Worm (Caenorhabditis elegans) whole organism, L3 larva: ENCODE data around the gene mip-2.

ENCODE experiments used
- ceh-82 ChIP-seq: fragments of 150-350 bp; optimal IDR thresholded peaks from 2 replicates; lab custom pipeline; 2014; ENCODE audit warnings: missing biosample characterization, missing genetic modification characterization
- egl-27 ChIP-seq: sonication (generic microtip); optimal IDR thresholded peaks from 4 replicates; lab custom pipeline; 2017; ENCODE audit warnings: missing biosample characterization, missing genetic modification reagents, missing genetic modification characterization
- elt-1 ChIP-seq: fragments of 150-350 bp; optimal IDR thresholded peaks from 2 replicates; lab custom pipeline; 2014; ENCODE audit warnings: missing biosample characterization, missing genetic modification characterization
- elt-3 ChIP-seq, 3 experiments: fragments of 150-350 bp in 1 of 3; sonication (generic microtip) in 2 of 3; optimal IDR thresholded peaks; 2 replicates in 2 of 3; 4 replicates in 1 of 3; lab custom pipeline; 2014 to 2017; ENCODE audit warnings: missing biosample characterization in 3 of 3, missing genetic modification characterization in 3 of 3
- hmg-11 ChIP-seq: sonication (generic microtip); optimal IDR thresholded peaks from 2 replicates; lab custom pipeline; 2016; ENCODE audit warnings: missing genetic modification characterization, missing compliant biosample characterization
- jun-1 ChIP-seq: fragments of 150-350 bp; optimal IDR thresholded peaks from 2 replicates; lab custom pipeline; 2014; ENCODE audit warnings: missing biosample characterization, missing genetic modification reagents, missing genetic modification characterization
- pha-4 ChIP-seq: fragments of 150-350 bp; optimal IDR thresholded peaks from 2 replicates; lab custom pipeline; 2014; ENCODE audit warnings: missing biosample characterization, missing genetic modification reagents, missing genetic modification characterization
- snpc-4 ChIP-seq: fragments of 150-350 bp; optimal IDR thresholded peaks from 2 replicates; lab custom pipeline; 2014; ENCODE audit warnings: missing biosample characterization, missing genetic modification characterization
- unc-62 ChIP-seq: fragments of 150-350 bp; sonication (generic microtip); optimal IDR thresholded peaks from 4 replicates; lab custom pipeline; 2014; ENCODE audit warnings: missing biosample characterization, missing genetic modification reagents, missing genetic modification characterization
- ztf-11 ChIP-seq: fragments of 150-350 bp; optimal IDR thresholded peaks from 2 replicates; lab custom pipeline; 2014; ENCODE audit warnings: missing biosample characterization, missing genetic modification characterization

DNA sequence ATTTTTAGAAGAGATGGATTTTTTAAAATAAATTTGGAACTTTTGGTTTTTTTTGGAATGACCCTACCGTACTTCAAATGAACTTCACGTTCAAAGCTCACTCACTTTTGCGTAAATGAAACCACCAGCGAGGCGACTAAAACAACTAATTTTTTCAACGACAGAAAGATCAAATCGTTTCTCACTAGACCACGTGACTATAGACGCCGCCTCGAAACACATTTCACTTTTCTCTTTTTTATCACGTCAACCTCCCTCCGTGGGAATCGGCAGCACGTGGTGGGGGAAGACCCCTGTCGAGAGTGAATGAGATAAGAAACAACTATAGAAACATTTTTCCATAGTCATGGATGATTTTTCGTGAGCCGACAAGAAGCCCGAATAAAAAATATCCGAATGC, 14.5 kb downstream of the mip-2 start:
- TF ChIP-seq ceh-82 (no peak), egl-27 (no peak), pha-4 (tag; lab: Kevin White, UChicago) (peak; percentile 68), jun-1 (tag; lab: Kevin White, UChicago) (peak; percentile 68), elt-3 (tag; optimal IDR thresholded peaks at IDR 0.05; lab: Kevin White, UChicago) (no peak), elt-1 (peak; percentile 73), snpc-4 (tag; lab: Kevin White, UChicago) (peak; percentile 48), unc-62 (no peak), hmg-11 (tag; lab: Kevin White, UChicago) (no peak), ztf-11 (tag; lab: Kevin White, UChicago) (no peak)
